Fruit fly (Drosophila melanogaster) whole organism, embryonic: ENCODE data around the gene Dfd.

ENCODE experiments used
- ATbp ChIP-seq: fragments of 200-800 bp; sonication (Bioruptor generic); optimal IDR thresholded peaks from 2 replicates; lab custom pipeline; 2017; ENCODE audit warnings: missing biosample characterization, mild to moderate bottlenecking, missing genetic modification characterization, missing genetic modification reagents
- Antp ChIP-seq: fragments of 200-800 bp; sonication (Bioruptor generic); optimal IDR thresholded peaks from 3 replicates; lab custom pipeline; 2016; ENCODE audit warnings: missing biosample characterization, missing genetic modification characterization
- Blimp-1 ChIP-seq: fragments of 200-800 bp; sonication (Bioruptor generic); optimal IDR thresholded peaks from 3 replicates; lab custom pipeline; 2018; ENCODE audit warnings: missing biosample characterization, missing genetic modification characterization, mild to moderate bottlenecking, moderate library complexity, missing genetic modification reagents
- CG10366 ChIP-seq: fragments of 200-800 bp; sonication (Bioruptor generic); IDR thresholded peaks from 2 replicates; pipeline ENCODE4 v1.3.6; 2022; ENCODE audit warnings: missing biosample characterization, missing genetic modification characterization
- CG15479 ChIP-seq: fragments of 200-800 bp; sonication (Bioruptor generic); optimal IDR thresholded peaks from 3 replicates; lab custom pipeline; 2019; ENCODE audit warnings: missing biosample characterization, mild to moderate bottlenecking, missing genetic modification characterization, moderate library complexity
- CG16863 ChIP-seq: fragments of 200-800 bp; sonication (Bioruptor generic); optimal IDR thresholded peaks from 3 replicates; lab custom pipeline; 2016; ENCODE audit warnings: missing biosample characterization, missing genetic modification characterization
- CG18476 ChIP-seq: fragments of 200-800 bp; sonication (Bioruptor generic); optimal IDR thresholded peaks from 2 replicates; lab custom pipeline; 2016; ENCODE audit warnings: missing biosample characterization, mild to moderate bottlenecking, missing genetic modification characterization
- CG2199 ChIP-seq: fragments of 200-800 bp; sonication (Bioruptor generic); IDR thresholded peaks from 3 replicates; pipeline ENCODE4 v1.3.6; 2022; ENCODE audit warnings: missing biosample characterization, missing genetic modification characterization
- CG31224 ChIP-seq: fragments of 200-800 bp; sonication (Bioruptor generic); IDR thresholded peaks from 2 replicates; pipeline ENCODE4 v1.3.6; 2022; ENCODE audit warnings: missing biosample characterization, missing genetic modification characterization
- CG32772 ChIP-seq: fragments of 200-800 bp; sonication (Bioruptor generic); IDR thresholded peaks from 2 replicates; pipeline ENCODE4 v1.3.6; 2022; ENCODE audit warnings: missing biosample characterization, missing genetic modification characterization
- CG33557 ChIP-seq: fragments of 200-800 bp; sonication (Bioruptor generic); optimal IDR thresholded peaks from 2 replicates; lab custom pipeline; 2019; ENCODE audit warnings: missing biosample characterization, mild to moderate bottlenecking, missing genetic modification characterization, moderate library complexity
- CG3838 ChIP-seq: fragments of 200-800 bp; sonication (Bioruptor generic); optimal IDR thresholded peaks from 3 replicates; lab custom pipeline; 2016; ENCODE audit warnings: missing biosample characterization, missing genetic modification characterization
- CG6272 ChIP-seq: fragments of 200-800 bp; sonication (Bioruptor generic); IDR thresholded peaks from 2 replicates; pipeline ENCODE4 v1.3.6; 2022; ENCODE audit warnings: missing biosample characterization, missing genetic modification characterization
- CG9727 ChIP-seq: fragments of 200-800 bp; sonication (Bioruptor generic); optimal IDR thresholded peaks from 3 replicates; lab custom pipeline; 2017; ENCODE audit warnings: missing biosample characterization, mild to moderate bottlenecking, missing genetic modification characterization
- CTCF ChIP-seq: fragments of 200-800 bp; sonication (Bioruptor generic); optimal IDR thresholded peaks from 2 replicates; lab custom pipeline; 2017; ENCODE audit warnings: missing biosample characterization, mild to moderate bottlenecking, missing genetic modification characterization, moderate library complexity
- HLH54F ChIP-seq: fragments of 200-800 bp; sonication (Bioruptor generic); optimal IDR thresholded peaks from 3 replicates; lab custom pipeline; 2016; ENCODE audit warnings: missing biosample characterization, missing genetic modification characterization
- HmgZ ChIP-seq: fragments of 200-800 bp; sonication (Bioruptor generic); optimal IDR thresholded peaks from 2 replicates; lab custom pipeline; 2018; ENCODE audit warnings: missing biosample characterization, mild to moderate bottlenecking, missing genetic modification characterization
- Hmx ChIP-seq: fragments of 200-800 bp; sonication (Bioruptor generic); optimal IDR thresholded peaks from 2 replicates; lab custom pipeline; 2016; ENCODE audit warnings: missing biosample characterization, missing genetic modification characterization
- Hr39 ChIP-seq: fragments of >200 bp; optimal IDR thresholded peaks from 2 replicates; lab custom pipeline; 2017
- Max ChIP-seq: fragments of 200-800 bp; sonication (Bioruptor generic); optimal IDR thresholded peaks from 2 replicates; lab custom pipeline; 2016; ENCODE audit warnings: missing biosample characterization, mild to moderate bottlenecking, missing genetic modification characterization
- Meics ChIP-seq: fragments of 200-800 bp; sonication (Bioruptor generic); optimal IDR thresholded peaks from 2 replicates; lab custom pipeline; 2017; ENCODE audit warnings: missing biosample characterization, mild to moderate bottlenecking, missing genetic modification characterization
- NC2α ChIP-seq: fragments of 200-800 bp; sonication (Bioruptor generic); optimal IDR thresholded peaks from 2 replicates; lab custom pipeline; 2016; ENCODE audit warnings: missing biosample characterization, missing genetic modification characterization
- Nf-YB ChIP-seq: fragments of 200-800 bp; sonication (Bioruptor generic); optimal IDR thresholded peaks from 3 replicates; lab custom pipeline; 2019; ENCODE audit warnings: missing biosample characterization, mild to moderate bottlenecking, missing genetic modification characterization, moderate library complexity
- Oli ChIP-seq: fragments of 200-800 bp; sonication (Bioruptor generic); optimal IDR thresholded peaks from 2 replicates; lab custom pipeline; 2018; ENCODE audit warnings: missing biosample characterization, mild to moderate bottlenecking, missing genetic modification characterization, moderate library complexity
- Rx ChIP-seq: fragments of 200-800 bp; sonication (Bioruptor generic); IDR thresholded peaks from 2 replicates; pipeline ENCODE4 v1.3.6; 2022; ENCODE audit warnings: missing biosample characterization, missing genetic modification characterization
- Vsx1 ChIP-seq: fragments of 200-800 bp; sonication (Bioruptor generic); optimal IDR thresholded peaks from 2 replicates; lab custom pipeline; 2017; ENCODE audit warnings: missing biosample characterization, mild to moderate bottlenecking, missing genetic modification characterization, missing genetic modification reagents
- Xrp1 ChIP-seq: fragments of 200-800 bp; sonication (Bioruptor generic); IDR thresholded peaks from 2 replicates; pipeline ENCODE4 v1.3.6; 2022; ENCODE audit warnings: missing biosample characterization, missing genetic modification characterization
- ap ChIP-seq: fragments of 200-800 bp; sonication (Bioruptor generic); IDR thresholded peaks from 2 replicates; pipeline ENCODE4 v1.3.6; 2022; ENCODE audit warnings: missing biosample characterization, missing genetic modification characterization
- bab2 ChIP-seq: fragments of 200-800 bp; sonication (Bioruptor generic); optimal IDR thresholded peaks from 2 replicates; lab custom pipeline; 2016; ENCODE audit warnings: missing biosample characterization, missing genetic modification characterization
- bcd ChIP-seq: fragments of 200-800 bp; sonication (Bioruptor generic); optimal IDR thresholded peaks from 2 replicates; lab custom pipeline; 2017; ENCODE audit warnings: missing biosample characterization, mild to moderate bottlenecking, missing genetic modification characterization
- bsh ChIP-seq, 2 experiments: fragments of 200-800 bp; sonication (Bioruptor generic); optimal IDR thresholded peaks; 2 replicates each; lab custom pipeline; 2017 to 2018; ENCODE audit warnings: mild to moderate bottlenecking in 2 of 2, missing biosample characterization in 2 of 2, missing genetic modification characterization in 2 of 2, moderate library complexity in 1 of 2
- chif ChIP-seq, 2 experiments: fragments of 200-800 bp; sonication (Bioruptor generic); optimal IDR thresholded peaks; 3 replicates each; lab custom pipeline; 2016; ENCODE audit warnings: missing biosample characterization in 2 of 2, missing genetic modification characterization in 2 of 2
- disco-r ChIP-seq: fragments of 200-800 bp; sonication (Bioruptor generic); optimal IDR thresholded peaks from 2 replicates; lab custom pipeline; 2016; ENCODE audit warnings: missing biosample characterization, missing genetic modification characterization
- dmrt11E ChIP-seq: fragments of 200-800 bp; sonication (Bioruptor generic); optimal IDR thresholded peaks from 3 replicates; lab custom pipeline; 2018; ENCODE audit warnings: missing biosample characterization, mild to moderate bottlenecking, missing genetic modification characterization, moderate library complexity
- fd96Cb ChIP-seq: fragments of 200-800 bp; sonication (Bioruptor generic); optimal IDR thresholded peaks from 2 replicates; lab custom pipeline; 2018; ENCODE audit warnings: missing biosample characterization, mild to moderate bottlenecking, missing genetic modification characterization, moderate library complexity
- grau ChIP-seq: fragments of 200-800 bp; optimal IDR thresholded peaks from 3 replicates; lab custom pipeline; 2019; ENCODE audit warnings: missing biosample characterization, mild to moderate bottlenecking, missing genetic modification characterization, moderate library complexity
- gro ChIP-seq: fragments of 200-800 bp; sonication (Bioruptor generic); optimal IDR thresholded peaks from 2 replicates; lab custom pipeline; 2016; ENCODE audit warnings: missing biosample characterization, missing genetic modification characterization
- lilli ChIP-seq: fragments of 200-800 bp; sonication (Bioruptor generic); optimal IDR thresholded peaks from 3 replicates; lab custom pipeline; 2016; ENCODE audit warnings: missing biosample characterization, missing genetic modification characterization
- lov ChIP-seq, 2 experiments: fragments of 200-800 bp in 1 of 2; fragments of >200 bp in 1 of 2; sonication (Bioruptor generic) in 1 of 2; IDR thresholded peaks in 1 of 2; optimal IDR thresholded peaks in 1 of 2; 2 replicates in 1 of 2; 3 replicates in 1 of 2; pipeline versions ENCODE4 v1.3.6 to Lab custom; 2017 to 2022; ENCODE audit warnings: missing biosample characterization in 1 of 2, missing genetic modification characterization in 1 of 2
- mam ChIP-seq: fragments of 200-800 bp; sonication (Bioruptor generic); optimal IDR thresholded peaks from 3 replicates; lab custom pipeline; 2016; ENCODE audit warnings: missing biosample characterization, missing genetic modification characterization
- nerfin-1 ChIP-seq: fragments of 200-800 bp; sonication (Bioruptor generic); optimal IDR thresholded peaks from 3 replicates; lab custom pipeline; 2019; ENCODE audit warnings: missing biosample characterization, mild to moderate bottlenecking, missing genetic modification characterization, moderate library complexity
- nerfin-2 ChIP-seq: fragments of 200-800 bp; sonication (Bioruptor generic); IDR thresholded peaks from 2 replicates; pipeline ENCODE4 v1.3.6; 2022; ENCODE audit warnings: missing biosample characterization, missing genetic modification characterization; ENCODE audit not compliant: partially characterized antibody
- pb ChIP-seq: fragments of 200-800 bp; sonication (Bioruptor generic); optimal IDR thresholded peaks from 3 replicates; lab custom pipeline; 2016; ENCODE audit warnings: missing biosample characterization, missing genetic modification characterization
- psq ChIP-seq: fragments of 200-800 bp; sonication (Bioruptor generic); optimal IDR thresholded peaks from 2 replicates; lab custom pipeline; 2017; ENCODE audit warnings: missing biosample characterization, missing genetic modification characterization
- sd ChIP-seq: fragments of 200-800 bp; sonication (Bioruptor generic); optimal IDR thresholded peaks from 3 replicates; lab custom pipeline; 2018; ENCODE audit warnings: missing biosample characterization, mild to moderate bottlenecking, missing genetic modification characterization, moderate library complexity
- seq ChIP-seq: fragments of 200-800 bp; sonication (Bioruptor generic); IDR thresholded peaks from 2 replicates; pipeline ENCODE4 v1.3.6; 2022; ENCODE audit warnings: missing biosample characterization, missing genetic modification characterization
- slbo ChIP-seq: fragments of 200-800 bp; sonication (Bioruptor generic); IDR thresholded peaks from 2 replicates; pipeline ENCODE4 v1.3.6; 2022; ENCODE audit warnings: missing biosample characterization, missing genetic modification characterization
- tll ChIP-seq, 2 experiments: fragments of 200-800 bp in 1 of 2; fragments of >200 bp in 1 of 2; sonication (Bioruptor generic) in 1 of 2; optimal IDR thresholded peaks; 2 replicates each; lab custom pipeline; 2017 to 2019; ENCODE audit warnings: missing biosample characterization in 2 of 2, missing genetic modification characterization in 2 of 2, mild to moderate bottlenecking in 1 of 2, moderate library complexity in 1 of 2

Gene Dfd

dm6 chr3R:6817977-6818903, 26.6 kb downstream of the Dfd start (continued):
- TF ChIP-seq sd (tag; lab: Kevin White, UChicago) (no peak), bab2 (GFP tag; lab: Kevin White, UChicago) (peak; percentile 54), bsh (GFP tag; optimal IDR thresholded peaks at IDR 0.05; lab: Kevin White, UChicago) (peak in 1 of 2 experiments; percentile 71), gro (no peak), seq (GFP tag; lab: Robert Waterston, UW) (peak; percentile 54), HLH54F (peak; percentile 18), CTCF (GFP tag; lab: Kevin White, UChicago) (no peak), CG6272 (GFP tag; lab: Robert Waterston, UW) (peak; percentile 55; the same call in 1 of the 2 replicates), Blimp-1 (GFP tag; lab: Kevin White, UChicago) (peak; percentile 28), ATbp (peak; percentile 52), CG10366 (GFP tag; lab: Robert Waterston, UW) (peak; percentile 65), bcd (peak; percentile 12), Rx (GFP tag; lab: Robert Waterston, UW) (peak; percentile 62), CG2199 (0 out of 3 replicates have a peak, but pooled peaks have one; percentile 43), CG31224 (GFP tag; lab: Robert Waterston, UW) (0 out of 2 replicates have a peak, but pooled peaks have one; percentile 8), NC2α (GFP tag; lab: Kevin White, UChicago) (peak; percentile 48), CG33557 (GFP tag; lab: Kevin White, UChicago) (no peak), Meics (GFP tag; lab: Kevin White, UChicago) (peak; percentile 43), disco-r (GFP tag; lab: Kevin White, UChicago) (peak; percentile 40), Oli (peak; percentile 56), Xrp1 (GFP tag; lab: Robert Waterston, UW) (peak; percentile 79), CG16863 (peak; percentile 54), chif (GFP tag; optimal IDR thresholded peaks at IDR 0.05; lab: Kevin White, UChicago) (peak in 1 of 2 experiments; percentile 67), CG15479 (GFP tag; lab: Kevin White, UChicago) (peak; percentile 2), nerfin-1 (tag; lab: Kevin White, UChicago) (no peak), CG18476 (GFP tag; lab: Kevin White, UChicago) (peak; percentile 42), lov (optimal IDR thresholded peaks at IDR 0.05; lab: Kevin White, UChicago) (no peak), lov (GFP tag; IDR thresholded peaks at IDR 0.05; lab: Robert Waterston, UW) (0 out of 3 replicates have a peak, but pooled peaks have one; percentile 46), Antp (GFP tag; lab: Kevin White, UChicago) (peak; percentile 42), Hmx (GFP tag; lab: Kevin White, UChicago) (no peak), dmrt11E (tag; lab: Kevin White, UChicago) (peak; percentile 52), nerfin-2 (GFP tag; lab: Robert Waterston, UW) (no peak), mam (GFP tag; lab: Kevin White, UChicago) (peak; percentile 29), tll (GFP tag; optimal IDR thresholded peaks at IDR 0.05; lab: Kevin White, UChicago) (peak in 1 of 2 experiments; percentile 91), CG9727 (GFP tag; lab: Kevin White, UChicago) (peak; percentile 68), Vsx1 (no peak), grau (tag; lab: Kevin White, UChicago) (peak; percentile 46), lilli (GFP tag; lab: Kevin White, UChicago) (peak; percentile 60), HmgZ (tag; lab: Kevin White, UChicago) (peak; percentile 6), fd96Cb (tag; lab: Kevin White, UChicago) (peak; percentile 64), CG32772 (GFP tag; lab: Robert Waterston, UW) (peak; percentile 54), ap (GFP tag; lab: Robert Waterston, UW) (0 out of 2 replicates have a peak, but pooled peaks have one; percentile 15), Nf-YB (GFP tag; lab: Kevin White, UChicago) (peak; percentile 15), slbo (GFP tag; lab: Robert Waterston, UW) (peak; percentile 64), psq (GFP tag; lab: Kevin White, UChicago) (peak; percentile 6), CG3838 (GFP tag; lab: Kevin White, UChicago) (no peak), Hr39 (no peak), pb (GFP tag; lab: Kevin White, UChicago) (no peak), Max (GFP tag; lab: Kevin White, UChicago) (peak; percentile 8)
